Worm (Caenorhabditis elegans): ENCODE data around the gene F18E3.13.

DNA sequence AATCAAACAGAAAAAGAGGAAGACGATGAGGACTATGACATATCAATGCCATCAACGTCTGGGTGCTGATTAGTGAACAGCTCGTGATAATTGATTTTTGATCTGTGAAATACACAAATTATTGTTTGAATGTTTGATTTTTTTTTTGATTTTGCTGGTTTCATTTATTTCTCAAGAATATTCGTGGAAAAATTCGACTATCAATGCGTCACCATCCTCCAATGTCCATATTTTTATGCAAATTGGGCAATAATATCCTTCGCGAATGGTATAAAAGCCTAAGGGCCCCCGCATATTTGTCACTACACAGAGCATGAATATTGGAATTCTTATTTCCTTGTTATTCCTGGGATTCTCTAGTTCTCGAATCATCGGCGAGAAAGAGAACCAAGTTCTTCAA lies 23.8 kb downstream of the F18E3.13 start, which contains the start of gene try-13:
- TF ChIP-seq ama-1 (optimal IDR thresholded peaks at IDR 0.05), result no peak
- TF ChIP-seq tbx-11 (GFP tag; IDR thresholded peaks at IDR 0.05), result no peak
- no peak for TF ChIP-seq sea-1 (GFP tag; conservative IDR thresholded peaks at IDR 0.05)
- TF ChIP-seq aly-1 (tag; optimal IDR thresholded peaks at IDR 0.05), result no peak
- no peak for TF ChIP-seq pes-1 (GFP tag; IDR thresholded peaks at IDR 0.05)
- TF ChIP-seq hmbx-1 (tag; optimal IDR thresholded peaks at IDR 0.05), result no peak
- no peak for TF ChIP-seq tra-4 (tag; optimal IDR thresholded peaks at IDR 0.05)
- TF ChIP-seq flt-1 (GFP tag; IDR thresholded peaks at IDR 0.05), result no peak
- no peak for TF ChIP-seq B0310.2 (tag; optimal IDR thresholded peaks at IDR 0.05)
- no peak for TF ChIP-seq F13C5.2 (tag; optimal IDR thresholded peaks at IDR 0.05)
- TF ChIP-seq hmg-4 (GFP tag; optimal IDR thresholded peaks at IDR 0.05), result no peak
